Worm (Caenorhabditis elegans): ENCODE measurements around the gene Y22D7AR.2.

DNA sequence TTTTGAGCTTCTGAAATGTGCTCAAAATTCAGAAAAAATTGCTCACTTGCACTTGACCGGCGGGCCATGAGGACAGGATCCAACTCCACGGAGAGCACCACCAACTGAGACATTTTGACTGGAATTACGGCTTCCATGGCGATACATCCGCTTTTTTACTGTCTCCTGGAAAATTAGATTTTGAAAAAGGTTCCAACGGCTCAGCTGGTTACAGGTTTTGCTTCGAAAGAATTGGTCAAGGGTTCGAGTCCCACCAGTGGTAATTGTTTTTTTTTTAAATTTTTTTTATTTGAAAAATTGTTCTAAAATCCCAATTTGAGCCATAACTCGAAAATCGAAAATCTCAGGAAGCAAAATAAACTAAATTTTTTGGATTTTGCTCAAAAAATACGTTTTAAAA, 43.3 kb upstream of the Y22D7AR.2 start:
- TF ChIP-seq efl-1 (optimal IDR thresholded peaks at IDR 0.05) (no peak), efl-1 (GFP tag; optimal IDR thresholded peaks at IDR 0.05 in 1 of 2) (no peak), ces-1 (GFP tag; optimal IDR thresholded peaks at IDR 0.05) (no peak)

Measured in whole organism, L1 larva.